Worm (Caenorhabditis elegans): ENCODE data around the gene mdt-28.

ce11 chrV:15575305-15575704 is at the start of gene mdt-28:
- no peak for TF ChIP-seq nhr-76 (tag; optimal IDR thresholded peaks at IDR 0.05)
- TF ChIP-seq unc-39 (tag; optimal IDR thresholded peaks at IDR 0.05), result no peak
- no peak for TF ChIP-seq tbx-8 (GFP tag; optimal IDR thresholded peaks at IDR 0.05)
- no peak for TF ChIP-seq nhr-28 (tag; optimal IDR thresholded peaks at IDR 0.05)
- TF ChIP-seq unc-62 (GFP tag; optimal IDR thresholded peaks at IDR 0.05), result no peak
- no peak for TF ChIP-seq nhr-237 (tag; optimal IDR thresholded peaks at IDR 0.05)
- TF ChIP-seq nhr-12 (tag; optimal IDR thresholded peaks at IDR 0.05), result no peak
- TF ChIP-seq pha-4 (tag; optimal IDR thresholded peaks at IDR 0.05), result no peak
- TF ChIP-seq elt-3 (tag; optimal IDR thresholded peaks at IDR 0.05), result no peak
- no peak for TF ChIP-seq sem-2 (GFP tag; optimal IDR thresholded peaks at IDR 0.05)
- TF ChIP-seq M03D4.4 (tag; optimal IDR thresholded peaks at IDR 0.05), result no peak
